Worm (Caenorhabditis elegans): ENCODE measurements around the gene F07A11.5.

DNA sequence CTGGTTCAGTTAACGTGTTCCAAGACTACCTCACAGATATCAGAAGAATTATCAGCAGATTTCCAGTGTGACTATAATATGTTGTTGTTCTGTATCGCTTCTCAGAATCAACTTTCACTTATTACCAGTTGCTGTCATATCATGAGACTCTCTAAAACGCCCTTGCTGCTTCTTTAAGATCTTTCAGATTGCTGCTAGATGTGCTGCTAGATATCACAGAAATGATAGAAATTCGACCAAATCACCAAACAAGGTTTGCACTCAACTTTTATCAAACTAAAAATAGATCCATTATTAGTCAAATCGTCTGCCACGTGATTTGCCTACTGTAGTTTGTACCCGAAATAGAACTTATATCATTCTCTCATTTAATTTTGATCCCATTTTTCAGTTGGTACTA lies 32.4 kb downstream of the F07A11.5 start:
- TF ChIP-seq W03F9.2 (tag; optimal IDR thresholded peaks at IDR 0.05) (no peak), him-1 (tag; optimal IDR thresholded peaks at IDR 0.05) (no peak), dao-5 (tag; optimal IDR thresholded peaks at IDR 0.05) (no peak)
